Fruit fly (Drosophila melanogaster): ENCODE measurements around the gene Pex7.

- TF ChIP-seq insv (optimal IDR thresholded peaks at IDR 0.05) (no peak), psq (optimal IDR thresholded peaks at IDR 0.05) (no peak), Sin3A (optimal IDR thresholded peaks at IDR 0.05) (no peak)
These were observed 25.5 kb upstream of the Pex7 start for dm6 chr3L:8621465-8621864.
